Fruit fly (Drosophila melanogaster): ENCODE measurements around the gene Dfd.

DNA sequence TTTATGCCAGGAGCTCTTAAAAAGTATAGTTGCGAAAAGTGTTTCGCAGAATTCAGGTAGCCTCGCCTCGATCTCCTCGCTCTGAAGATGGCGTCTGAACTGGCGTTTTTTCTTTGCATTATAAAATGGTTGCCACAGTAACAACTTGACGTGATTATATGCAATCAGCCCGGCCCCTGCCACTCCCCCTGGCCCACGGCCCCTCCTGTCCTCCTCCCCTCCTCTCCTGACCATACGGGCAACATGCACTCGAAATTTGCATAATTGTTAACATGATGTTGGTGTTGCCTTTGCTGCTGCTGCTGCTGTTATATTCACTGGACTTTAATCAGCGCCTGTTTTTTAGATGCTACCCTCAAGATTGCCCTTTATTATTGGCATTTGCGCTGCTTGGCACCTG, 46.9 kb downstream of the Dfd start:
- no peak for TF ChIP-seq dl (GFP tag; optimal IDR thresholded peaks at IDR 0.05; ENCODE audit: insufficient read depth in 1 of 2, partially characterized antibody in 2 of 2)
- TF ChIP-seq Mio (GFP tag; optimal IDR thresholded peaks at IDR 0.05): no peak
- no peak for TF ChIP-seq rgr (GFP tag; optimal IDR thresholded peaks at IDR 0.05)
- peak; percentile 99 for TF ChIP-seq Dfd (GFP tag; optimal IDR thresholded peaks at IDR 0.05)
- TF ChIP-seq Hr83 (GFP tag; optimal IDR thresholded peaks at IDR 0.05; ENCODE audit: poor library complexity, severe bottlenecking): no peak
- no peak for TF ChIP-seq tai (GFP tag; optimal IDR thresholded peaks at IDR 0.05)
- no peak for TF ChIP-seq Jra (GFP tag; optimal IDR thresholded peaks at IDR 0.05)
- TF ChIP-seq h (GFP tag; optimal IDR thresholded peaks at IDR 0.05): no peak
- TF ChIP-seq sage (GFP tag; optimal IDR thresholded peaks at IDR 0.05): no peak
- TF ChIP-seq fru (GFP tag; optimal IDR thresholded peaks at IDR 0.05): no peak
- no peak for TF ChIP-seq Dif (GFP tag; optimal IDR thresholded peaks at IDR 0.05; ENCODE audit: partially characterized antibody)
- no peak for TF ChIP-seq usp (GFP tag; optimal IDR thresholded peaks at IDR 0.05)
- TF ChIP-seq brk (GFP tag; optimal IDR thresholded peaks at IDR 0.05): no peak

Measured in whole organism, wandering third instar larva.